Fruit fly (Drosophila melanogaster) whole organism, prepupa: Measurements from ENCODE around the gene CG33080.

ENCODE experiments used
- CG10669 ChIP-seq: fragments of 200-800 bp; sonication (Bioruptor generic); optimal IDR thresholded peaks from 3 replicates; lab custom pipeline; 2018; ENCODE audit warnings: missing biosample characterization, mild to moderate bottlenecking, missing genetic modification characterization, moderate library complexity
- CG16779 ChIP-seq: fragments of 200-800 bp; sonication (Bioruptor generic); optimal IDR thresholded peaks from 3 replicates; lab custom pipeline; 2017; ENCODE audit warnings: missing biosample characterization, mild to moderate bottlenecking, missing genetic modification characterization
- CG34406 ChIP-seq: fragments of 200-800 bp; sonication (Bioruptor generic); optimal IDR thresholded peaks from 3 replicates; lab custom pipeline; 2016; ENCODE audit warnings: missing biosample characterization, missing genetic modification characterization
- CG8119 ChIP-seq: fragments of 200-800 bp; sonication (Bioruptor generic); IDR thresholded peaks from 3 replicates; pipeline ENCODE4 v1.3.6; 2022; ENCODE audit warnings: missing biosample characterization, missing genetic modification characterization
- Eip75B ChIP-seq: fragments of 200-800 bp; sonication (Bioruptor generic); optimal IDR thresholded peaks from 3 replicates; lab custom pipeline; 2016; ENCODE audit warnings: missing biosample characterization, missing genetic modification characterization
- Eip78C ChIP-seq: fragments of 200-800 bp; sonication (Bioruptor generic); peaks from one replicate; lab custom pipeline; 2016; ENCODE audit warnings: missing biosample characterization, missing genetic modification characterization
- Hr39 ChIP-seq: fragments of 200-800 bp; sonication (Bioruptor generic); optimal IDR thresholded peaks from 2 replicates; lab custom pipeline; 2016; ENCODE audit warnings: missing biosample characterization, missing genetic modification characterization
- Hr4 ChIP-seq: fragments of 200-800 bp; sonication (Bioruptor generic); optimal IDR thresholded peaks from 3 replicates; lab custom pipeline; 2016; ENCODE audit warnings: missing biosample characterization, missing genetic modification characterization
- Sox102F ChIP-seq: fragments of 200-800 bp; sonication (Bioruptor generic); optimal IDR thresholded peaks from 2 replicates; lab custom pipeline; 2016; ENCODE audit warnings: missing biosample characterization, mild to moderate bottlenecking, missing genetic modification characterization
- acj6 ChIP-seq: fragments of 200-800 bp; sonication (Bioruptor generic); optimal IDR thresholded peaks from 3 replicates; lab custom pipeline; 2016; ENCODE audit warnings: missing biosample characterization, missing genetic modification characterization
- cyc ChIP-seq: fragments of 200-800 bp; sonication (Bioruptor generic); optimal IDR thresholded peaks from 3 replicates; lab custom pipeline; 2016; ENCODE audit warnings: missing biosample characterization, missing genetic modification characterization
- net ChIP-seq: fragments of 200-800 bp; sonication (Bioruptor generic); optimal IDR thresholded peaks from 3 replicates; lab custom pipeline; 2016; ENCODE audit warnings: missing biosample characterization, missing genetic modification characterization
- salr ChIP-seq, 2 experiments: fragments of 200-800 bp; sonication (Bioruptor generic); optimal IDR thresholded peaks; 3 replicates each; lab custom pipeline; 2016 to 2018; ENCODE audit warnings: missing biosample characterization in 2 of 2, missing genetic modification characterization in 2 of 2, mild to moderate bottlenecking in 1 of 2
- spab ChIP-seq: fragments of 200-800 bp; sonication (Bioruptor generic); optimal IDR thresholded peaks from 2 replicates; lab custom pipeline; 2017; ENCODE audit warnings: missing biosample characterization, mild to moderate bottlenecking, missing genetic modification characterization, missing genetic modification reagents

DNA sequence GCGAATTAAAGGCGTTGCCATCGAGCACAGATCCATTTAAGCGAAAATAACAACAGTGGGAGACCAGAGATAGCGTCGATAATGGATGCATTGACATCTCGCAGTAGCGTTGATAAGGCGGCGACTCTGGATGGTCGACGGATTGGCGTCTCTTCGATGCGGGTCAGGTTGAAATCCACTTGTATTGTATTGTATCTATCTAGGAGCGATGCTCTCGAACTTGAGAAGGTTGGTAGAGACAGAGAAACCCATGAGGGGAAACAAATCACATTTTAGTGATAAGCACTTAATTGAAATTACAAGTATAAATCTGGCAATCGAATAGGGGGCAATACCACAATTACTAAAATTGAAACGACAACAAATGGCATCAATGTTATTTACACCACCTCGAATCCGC is 6.0 kb upstream of the CG33080 start:
- TF ChIP-seq Eip75B (GFP tag; lab: Kevin White, UChicago) (no peak), CG16779 (tag; lab: Kevin White, UChicago) (no peak), acj6 (no peak), CG8119 (GFP tag; lab: Robert Waterston, UW) (no peak), cyc (GFP tag; lab: Kevin White, UChicago) (no peak), Hr39 (GFP tag; lab: Kevin White, UChicago) (no peak), salr (GFP tag; optimal IDR thresholded peaks at IDR 0.05; lab: Kevin White, UChicago) (no peak), net (no peak), spab (GFP tag; lab: Kevin White, UChicago) (no peak), CG34406 (GFP tag; lab: Kevin White, UChicago) (no peak), Hr4 (GFP tag; lab: Kevin White, UChicago) (no peak), Eip78C (GFP tag; lab: Kevin White, UChicago) (peak; percentile 55), CG10669 (GFP tag; lab: Kevin White, UChicago) (no peak), Sox102F (GFP tag; lab: Kevin White, UChicago) (no peak)
